Worm (Caenorhabditis elegans): ENCODE measurements around the gene pals-24.

ce11 chrIII:117857-118256, 2.4 kb upstream of the pals-24 start:
- TF ChIP-seq T22C8.4 (GFP tag; IDR thresholded peaks at IDR 0.05), result no peak
- no peak for TF ChIP-seq cog-1 (tag; optimal IDR thresholded peaks at IDR 0.05)
- no peak for TF ChIP-seq tab-1 (GFP tag; IDR thresholded peaks at IDR 0.05)
- TF ChIP-seq ztf-29 (GFP tag; IDR thresholded peaks at IDR 0.05), result no peak
- no peak for TF ChIP-seq ztf-23 (GFP tag; IDR thresholded peaks at IDR 0.05)
- TF ChIP-seq flt-1 (GFP tag; IDR thresholded peaks at IDR 0.05), result no peak
